Fruit fly (Drosophila melanogaster) whole organism, embryonic: ENCODE data around the gene Traf-like.

Source experiments
- CG32767 ChIP-seq: fragments of 200-800 bp; sonication (Bioruptor generic); IDR thresholded peaks from 2 replicates; pipeline ENCODE4 v1.3.6; 2022; ENCODE audit warnings: missing biosample characterization, missing genetic modification characterization
- E2f2 ChIP-seq: fragments of 200-800 bp; sonication (Bioruptor generic); IDR thresholded peaks from 2 replicates; pipeline ENCODE4 v1.3.6; 2022; ENCODE audit warnings: missing biosample characterization, missing genetic modification characterization
- dm ChIP-seq: fragments of 200-800 bp; sonication (Bioruptor generic); optimal IDR thresholded peaks from 3 replicates; lab custom pipeline; 2016; ENCODE audit warnings: missing biosample characterization, missing genetic modification characterization

DNA sequence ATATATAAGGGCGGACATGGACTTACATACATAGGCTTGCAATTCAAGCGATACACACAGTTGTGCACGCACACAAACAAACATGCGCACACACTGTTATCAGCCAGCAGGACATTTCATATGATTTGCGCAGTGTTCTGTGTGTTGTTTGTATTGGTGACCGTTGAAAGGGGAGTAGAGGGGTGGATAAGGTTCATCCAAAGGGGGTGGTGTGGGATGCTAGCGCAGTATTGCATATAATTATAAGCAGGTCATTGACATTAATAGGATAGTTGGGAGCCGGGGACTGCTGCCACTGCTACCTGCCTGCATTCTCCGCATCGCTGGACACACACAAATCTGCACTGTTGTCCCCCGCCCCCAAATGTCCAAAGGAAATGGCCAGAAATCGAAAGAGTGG, 13.6 kb downstream of the Traf-like start:
- TF ChIP-seq dm (GFP tag; lab: Kevin White, UChicago): no peak
- no peak for TF ChIP-seq E2f2 (GFP tag; lab: Robert Waterston, UW)
- no peak for TF ChIP-seq CG32767 (GFP tag; lab: Robert Waterston, UW)
